Fruit fly (Drosophila melanogaster) whole organism, embryonic: ENCODE results near the gene cysu.

Experiments
- Awh ChIP-seq: fragments of 200-800 bp; sonication (Bioruptor generic); IDR thresholded peaks from 2 replicates; pipeline ENCODE4, ENCODE4 v1.3.6; 2022; ENCODE audit warnings: missing biosample characterization, missing genetic modification characterization
- B-H1 ChIP-seq: fragments of 200-800 bp; sonication (Bioruptor generic); IDR thresholded peaks from 3 replicates; pipeline ENCODE4 v1.3.6; 2022; ENCODE audit warnings: missing biosample characterization, missing genetic modification characterization
- CG10366 ChIP-seq: fragments of 200-800 bp; sonication (Bioruptor generic); IDR thresholded peaks from 2 replicates; pipeline ENCODE4 v1.3.6; 2022; ENCODE audit warnings: missing biosample characterization, missing genetic modification characterization
- CG12155 ChIP-seq: fragments of 200-800 bp; sonication (Bioruptor generic); optimal IDR thresholded peaks from 3 replicates; lab custom pipeline; 2016; ENCODE audit warnings: missing biosample characterization, missing genetic modification characterization
- CG12391 ChIP-seq: fragments of 200-800 bp; sonication (Bioruptor generic); optimal IDR thresholded peaks from 3 replicates; lab custom pipeline; 2018; ENCODE audit warnings: missing biosample characterization, mild to moderate bottlenecking, missing genetic modification characterization, moderate library complexity
- CG12744 ChIP-seq: fragments of 200-800 bp; sonication (Bioruptor generic); optimal IDR thresholded peaks from 2 replicates; lab custom pipeline; 2016; ENCODE audit warnings: missing biosample characterization, missing genetic modification characterization
- CG17359 ChIP-seq: fragments of 200-800 bp; sonication (Bioruptor generic); optimal IDR thresholded peaks from 3 replicates; lab custom pipeline; 2018; ENCODE audit warnings: missing biosample characterization, mild to moderate bottlenecking, missing genetic modification characterization, moderate library complexity
- CG17361 ChIP-seq: fragments of 200-800 bp; sonication (Bioruptor generic); IDR thresholded peaks from 3 replicates; pipeline ENCODE4 v1.3.6; 2022; ENCODE audit warnings: missing biosample characterization, missing genetic modification characterization
- CG17612 ChIP-seq: fragments of 200-800 bp; sonication (Bioruptor generic); IDR thresholded peaks from 2 replicates; pipeline ENCODE4 v1.3.6; 2022; ENCODE audit warnings: missing biosample characterization, missing genetic modification characterization
- CG2129 ChIP-seq: fragments of 200-800 bp; sonication (Bioruptor generic); IDR thresholded peaks from 2 replicates; pipeline ENCODE4 v1.3.6; 2022; ENCODE audit warnings: missing biosample characterization, missing genetic modification characterization; ENCODE audit not compliant: partially characterized antibody
- CG30431 ChIP-seq: fragments of 200-800 bp; sonication (Bioruptor generic); optimal IDR thresholded peaks from 2 replicates; lab custom pipeline; 2017; ENCODE audit warnings: missing biosample characterization, missing genetic modification characterization
- CG3163 ChIP-seq: fragments of 200-800 bp; sonication (Bioruptor generic); optimal IDR thresholded peaks from 3 replicates; lab custom pipeline; 2016; ENCODE audit warnings: missing biosample characterization, missing genetic modification characterization
- CG32767 ChIP-seq: fragments of 200-800 bp; sonication (Bioruptor generic); IDR thresholded peaks from 2 replicates; pipeline ENCODE4 v1.3.6; 2022; ENCODE audit warnings: missing biosample characterization, missing genetic modification characterization
- CG4424 ChIP-seq: fragments of 200-800 bp; sonication (Bioruptor generic); optimal IDR thresholded peaks from 3 replicates; lab custom pipeline; 2016; ENCODE audit warnings: missing biosample characterization, missing genetic modification characterization
- CG4707 ChIP-seq: fragments of 200-800 bp; sonication (Bioruptor generic); optimal IDR thresholded peaks from 2 replicates; lab custom pipeline; 2018; ENCODE audit warnings: missing biosample characterization, mild to moderate bottlenecking, missing genetic modification characterization, moderate library complexity
- CG4820 ChIP-seq: fragments of 200-800 bp; sonication (Bioruptor generic); optimal IDR thresholded peaks from 3 replicates; lab custom pipeline; 2016; ENCODE audit warnings: missing biosample characterization, missing genetic modification characterization
- CG5245 ChIP-seq: fragments of 200-800 bp; sonication (Bioruptor generic); optimal IDR thresholded peaks from 3 replicates; lab custom pipeline; 2016; ENCODE audit warnings: missing biosample characterization, missing genetic modification characterization
- CG6272 ChIP-seq: fragments of 200-800 bp; sonication (Bioruptor generic); IDR thresholded peaks from 2 replicates; pipeline ENCODE4 v1.3.6; 2022; ENCODE audit warnings: missing biosample characterization, missing genetic modification characterization
- CG6654 ChIP-seq: fragments of 200-800 bp; sonication (Bioruptor generic); optimal IDR thresholded peaks from 2 replicates; lab custom pipeline; 2017; ENCODE audit warnings: missing biosample characterization, mild to moderate bottlenecking, missing genetic modification characterization
- CG6765 ChIP-seq: fragments of 200-800 bp; sonication (Bioruptor generic); optimal IDR thresholded peaks from 3 replicates; lab custom pipeline; 2017; ENCODE audit warnings: missing biosample characterization, mild to moderate bottlenecking, missing genetic modification characterization
- CG7271 ChIP-seq: fragments of 200-800 bp; sonication (Bioruptor generic); optimal IDR thresholded peaks from 2 replicates; lab custom pipeline; 2018; ENCODE audit warnings: missing biosample characterization, mild to moderate bottlenecking, missing genetic modification characterization, moderate library complexity
- CG7556 ChIP-seq: fragments of 200-800 bp; sonication (Bioruptor generic); optimal IDR thresholded peaks from 2 replicates; lab custom pipeline; 2017; ENCODE audit warnings: missing biosample characterization, mild to moderate bottlenecking, missing genetic modification characterization
- CG8359 ChIP-seq: fragments of 200-800 bp; sonication (Bioruptor generic); optimal IDR thresholded peaks from 2 replicates; lab custom pipeline; 2017; ENCODE audit warnings: missing biosample characterization, mild to moderate bottlenecking, missing genetic modification characterization, borderline replicate concordance
- Dip3 ChIP-seq: fragments of 200-800 bp; sonication (Bioruptor generic); optimal IDR thresholded peaks from 3 replicates; lab custom pipeline; 2016; ENCODE audit warnings: missing biosample characterization, missing genetic modification characterization
- HLH54F ChIP-seq: fragments of 200-800 bp; sonication (Bioruptor generic); optimal IDR thresholded peaks from 3 replicates; lab custom pipeline; 2016; ENCODE audit warnings: missing biosample characterization, missing genetic modification characterization
- HLHmδ ChIP-seq: fragments of 200-800 bp; sonication (Bioruptor generic); optimal IDR thresholded peaks from 2 replicates; lab custom pipeline; 2018; ENCODE audit warnings: missing biosample characterization, mild to moderate bottlenecking, missing genetic modification characterization, moderate library complexity
- Hand ChIP-seq: fragments of 200-800 bp; sonication (Bioruptor generic); optimal IDR thresholded peaks from 2 replicates; lab custom pipeline; 2017; ENCODE audit warnings: mild to moderate bottlenecking, missing biosample characterization, missing genetic modification reagents, missing genetic modification characterization
- Hr51 ChIP-seq, 2 experiments: fragments of 200-800 bp; sonication (Bioruptor generic); optimal IDR thresholded peaks; 2 replicates in 1 of 2; 3 replicates in 1 of 2; lab custom pipeline; 2016 to 2018; ENCODE audit warnings: missing biosample characterization in 2 of 2, missing genetic modification characterization in 2 of 2, mild to moderate bottlenecking in 1 of 2, moderate library complexity in 1 of 2
- Lpt ChIP-seq: fragments of >200 bp; optimal IDR thresholded peaks from 2 replicates; lab custom pipeline; 2018; ENCODE audit warnings: missing biosample characterization, missing genetic modification characterization
- MBD-R2 ChIP-seq: fragments of 200-800 bp; sonication (Bioruptor generic); IDR thresholded peaks from 2 replicates; pipeline ENCODE4 v1.3.6; 2022; ENCODE audit warnings: missing biosample characterization, missing genetic modification characterization
- NfI ChIP-seq: fragments of 200-800 bp; sonication (Bioruptor generic); optimal IDR thresholded peaks from 3 replicates; lab custom pipeline; 2018; ENCODE audit warnings: missing biosample characterization, mild to moderate bottlenecking, missing genetic modification characterization, moderate library complexity
- Oli ChIP-seq: fragments of 200-800 bp; sonication (Bioruptor generic); optimal IDR thresholded peaks from 2 replicates; lab custom pipeline; 2018; ENCODE audit warnings: missing biosample characterization, mild to moderate bottlenecking, missing genetic modification characterization, moderate library complexity
- Stat92E ChIP-seq, 3 experiments: fragments of >200 bp in 2 of 3; fragments of 200-800 bp in 1 of 3; sonication (Bioruptor generic) in 1 of 3; optimal IDR thresholded peaks; 2 replicates each; lab custom pipeline; 2017 to 2019; ENCODE audit warnings: missing biosample characterization in 3 of 3, missing genetic modification characterization in 3 of 3, mild to moderate bottlenecking in 1 of 3, moderate library complexity in 1 of 3
- ase ChIP-seq: fragments of 200-800 bp; sonication (Bioruptor generic); IDR thresholded peaks from 3 replicates; pipeline ENCODE4 v1.3.6; 2022; ENCODE audit warnings: missing biosample characterization, missing genetic modification characterization
- bowl ChIP-seq: fragments of 200-800 bp; sonication (Bioruptor generic); IDR thresholded peaks from 2 replicates; pipeline ENCODE4 v1.3.6; 2022; ENCODE audit warnings: missing biosample characterization, missing genetic modification characterization
- cato ChIP-seq: fragments of 200-800 bp; sonication (Bioruptor generic); optimal IDR thresholded peaks from 2 replicates; lab custom pipeline; 2016; ENCODE audit warnings: missing biosample characterization, missing genetic modification characterization, borderline replicate concordance
- chn ChIP-seq: fragments of 200-800 bp; sonication (Bioruptor generic); optimal IDR thresholded peaks from 2 replicates; lab custom pipeline; 2016; ENCODE audit warnings: missing biosample characterization, missing genetic modification characterization
- emc ChIP-seq: fragments of 200-800 bp; sonication (Bioruptor generic); optimal IDR thresholded peaks from 2 replicates; lab custom pipeline; 2016; ENCODE audit warnings: missing biosample characterization, missing genetic modification characterization
- gcm ChIP-seq: fragments of 200-800 bp; sonication (Bioruptor generic); optimal IDR thresholded peaks from 2 replicates; lab custom pipeline; 2019; ENCODE audit warnings: missing biosample characterization, mild to moderate bottlenecking, missing genetic modification characterization, moderate library complexity
- ham ChIP-seq: fragments of 200-800 bp; sonication (Bioruptor generic); IDR thresholded peaks from 2 replicates; pipeline ENCODE4 v1.3.6; 2022; ENCODE audit warnings: missing biosample characterization, missing genetic modification characterization
- her ChIP-seq: fragments of 200-800 bp; sonication (Bioruptor generic); optimal IDR thresholded peaks from 2 replicates; lab custom pipeline; 2016; ENCODE audit warnings: missing biosample characterization, missing genetic modification characterization
- oc ChIP-seq: fragments of 200-800 bp; sonication (Bioruptor generic); optimal IDR thresholded peaks from 2 replicates; lab custom pipeline; 2018; ENCODE audit warnings: missing biosample characterization, mild to moderate bottlenecking, missing genetic modification characterization, moderate library complexity
- org-1 ChIP-seq: fragments of 200-800 bp; sonication (Bioruptor generic); optimal IDR thresholded peaks from 2 replicates; lab custom pipeline; 2017; ENCODE audit warnings: missing biosample characterization, missing genetic modification characterization
- p53 ChIP-seq: fragments of 200-800 bp; sonication (Bioruptor generic); optimal IDR thresholded peaks from 2 replicates; lab custom pipeline; 2016; ENCODE audit warnings: missing biosample characterization, missing genetic modification characterization
- rib ChIP-seq: fragments of 200-800 bp; sonication (Bioruptor generic); IDR thresholded peaks from 2 replicates; pipeline ENCODE4 v1.3.6; 2022; ENCODE audit warnings: missing biosample characterization, missing genetic modification characterization
- ro ChIP-seq: fragments of 200-800 bp; sonication (Bioruptor generic); IDR thresholded peaks from 2 replicates; pipeline ENCODE4 v1.3.6; 2022; ENCODE audit warnings: missing biosample characterization, missing genetic modification characterization
- tio ChIP-seq: fragments of 200-800 bp; sonication (Bioruptor generic); optimal IDR thresholded peaks from 2 replicates; lab custom pipeline; 2017; ENCODE audit warnings: missing biosample characterization, missing genetic modification characterization, inconsistent platforms
- tx ChIP-seq: fragments of 200-800 bp; sonication (Bioruptor generic); optimal IDR thresholded peaks from 2 replicates; lab custom pipeline; 2016; ENCODE audit warnings: missing biosample characterization, missing genetic modification characterization
- unpg ChIP-seq: fragments of 200-800 bp; sonication (Bioruptor generic); optimal IDR thresholded peaks from 3 replicates; lab custom pipeline; 2018; ENCODE audit warnings: missing biosample characterization, mild to moderate bottlenecking, missing genetic modification characterization, moderate library complexity
- wdn ChIP-seq: fragments of 200-800 bp; sonication (Bioruptor generic); IDR thresholded peaks from 2 replicates; pipeline ENCODE4 v1.3.6; 2022; ENCODE audit warnings: missing biosample characterization, missing genetic modification characterization

Gene cysu

DNA sequence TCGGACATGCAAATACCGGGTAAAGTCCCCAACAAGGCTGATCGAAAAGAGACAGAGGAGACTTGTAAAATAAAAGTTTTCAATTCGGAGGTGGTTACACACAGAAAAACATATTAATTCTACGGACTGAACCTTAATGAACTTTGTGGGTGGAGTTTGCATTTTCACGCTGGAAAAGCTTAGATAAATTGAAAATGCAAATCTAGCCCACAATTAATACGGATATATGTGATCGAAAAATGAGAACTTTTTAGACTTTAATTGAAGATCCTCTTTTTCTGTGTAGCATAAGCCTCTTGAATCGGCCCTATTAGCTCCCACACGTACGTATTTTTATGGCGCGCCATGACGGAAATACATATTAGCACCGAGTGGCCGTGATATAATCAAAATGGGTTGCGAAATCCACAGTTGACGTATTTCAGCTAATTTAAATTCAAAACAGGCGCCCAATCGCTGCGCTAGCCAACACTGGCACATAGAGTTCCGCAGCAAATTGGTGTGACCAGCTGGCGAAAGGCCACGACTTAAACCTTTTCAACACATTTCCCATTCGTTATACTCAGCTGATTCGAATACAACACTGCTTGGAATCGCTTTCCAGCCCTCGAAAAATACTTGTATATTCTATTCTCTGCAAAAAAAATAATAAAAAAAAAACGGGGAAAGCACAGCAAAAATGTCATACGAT lies 40.1 kb upstream of the cysu start (continued):
- TF ChIP-seq CG4820 (GFP tag; lab: Kevin White, UChicago) (peak; percentile 15), CG4424 (GFP tag; lab: Kevin White, UChicago) (peak; percentile 22), oc (tag; lab: Kevin White, UChicago) (no peak), CG17359 (tag; lab: Kevin White, UChicago) (peak; percentile 53), CG7271 (tag; lab: Kevin White, UChicago) (no peak), tx (peak; percentile 66), bowl (GFP tag; lab: Robert Waterston, UW) (no peak), ham (peak; percentile 51), CG6765 (GFP tag; lab: Kevin White, UChicago) (peak; percentile 67), CG17612 (GFP tag; lab: Robert Waterston, UW) (no peak; the same call in 1 of the 2 replicates), her (peak; percentile 55), Dip3 (GFP tag; lab: Kevin White, UChicago) (peak; percentile 32), CG12744 (GFP tag; lab: Kevin White, UChicago) (peak; percentile 49), HLH54F (GFP tag; lab: Kevin White, UChicago) (peak; percentile 60), Stat92E (GFP tag; optimal IDR thresholded peaks at IDR 0.05; lab: Kevin White, UChicago) (no peak), CG12155 (peak; percentile 55), CG6272 (GFP tag; lab: Robert Waterston, UW) (no peak), MBD-R2 (GFP tag; lab: Robert Waterston, UW) (peak; percentile 80), CG8359 (GFP tag; lab: Kevin White, UChicago) (peak; percentile 9), ase (GFP tag; lab: Robert Waterston, UW) (no peak), CG6654 (GFP tag; lab: Kevin White, UChicago) (no peak), CG10366 (GFP tag; lab: Robert Waterston, UW) (peak; percentile 46; the same call in 1 of the 2 replicates), p53 (GFP tag; lab: Kevin White, UChicago) (peak; percentile 40), ro (no peak), CG12391 (tag; lab: Kevin White, UChicago) (peak; percentile 56), tio (peak; percentile 51), CG5245 (peak; percentile 35), Hand (GFP tag; lab: Kevin White, UChicago) (peak; percentile 17), gcm (GFP tag; lab: Kevin White, UChicago) (no peak), CG3163 (GFP tag; lab: Kevin White, UChicago) (peak; percentile 58), Hr51 (GFP tag; optimal IDR thresholded peaks at IDR 0.05; lab: Kevin White, UChicago) (peak; percentile 65 to 72), Lpt (GFP tag; lab: Kevin White, UChicago) (no peak), Oli (peak; percentile 53), chn (peak; percentile 66), CG17361 (GFP tag; lab: Robert Waterston, UW) (peak; percentile 49; the same call in 1 of the 3 replicates), CG7556 (GFP tag; lab: Kevin White, UChicago) (peak; percentile 37), wdn (GFP tag; lab: Robert Waterston, UW) (no peak), NfI (GFP tag; lab: Kevin White, UChicago) (peak; percentile 61), CG30431 (no peak), rib (GFP tag; lab: Robert Waterston, UW) (0 out of 2 replicates have a peak, but pooled peaks have one; percentile 49), Awh (GFP tag; lab: Robert Waterston, UW) (no peak), CG32767 (peak; percentile 84), cato (peak; percentile 13), org-1 (GFP tag; lab: Kevin White, UChicago) (peak; percentile 38), CG2129 (GFP tag; lab: Robert Waterston, UW) (no peak), unpg (GFP tag; lab: Kevin White, UChicago) (peak; percentile 7), emc (GFP tag; lab: Kevin White, UChicago) (no peak), HLHmδ (GFP tag; lab: Kevin White, UChicago) (peak; percentile 31), B-H1 (GFP tag; lab: Robert Waterston, UW) (no peak; the same call in 2 of the 3 replicates), CG4707 (GFP tag; lab: Kevin White, UChicago) (no peak)
